Worm (Caenorhabditis elegans) whole organism, L1 larva: ENCODE data around the gene stdh-3.

ENCODE experiments used
- C04F5.9 ChIP-seq: sonication (generic microtip); optimal IDR thresholded peaks from 2 replicates; lab custom pipeline; 2016; ENCODE audit warnings: missing genetic modification characterization, missing compliant biosample characterization
- ama-1 ChIP-seq: fragments of 150-350 bp; optimal IDR thresholded peaks from 2 replicates; lab custom pipeline; 2014
- skn-1 ChIP-seq: fragments of 150-350 bp; optimal IDR thresholded peaks from 2 replicates; lab custom pipeline; 2014; ENCODE audit warnings: missing biosample characterization, missing genetic modification characterization
- snpc-4 ChIP-seq: fragments of 150-350 bp; optimal IDR thresholded peaks from 2 replicates; lab custom pipeline; 2014; ENCODE audit warnings: missing biosample characterization, missing genetic modification characterization

DNA sequence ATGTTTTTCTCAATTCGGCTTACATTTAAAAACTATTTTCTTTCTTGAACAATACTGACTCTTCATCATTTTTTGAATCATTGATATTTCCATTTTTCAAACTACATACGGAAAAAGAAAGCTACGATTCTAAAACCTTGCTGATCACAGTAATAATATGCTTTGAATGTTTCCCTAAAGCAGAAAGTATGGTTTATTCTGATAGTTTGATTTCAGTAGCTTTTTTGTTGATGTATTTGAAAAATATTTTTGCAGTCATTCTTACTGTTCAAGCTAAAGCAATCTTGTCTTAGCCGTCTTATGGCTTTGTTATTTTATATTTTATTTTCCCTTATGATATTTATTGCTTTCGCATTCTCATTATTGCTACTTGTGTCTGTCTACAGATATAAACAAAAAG lies 25.1 kb downstream of the stdh-3 start, which contains the start of gene srxa-13:
- TF ChIP-seq C04F5.9 (tag; lab: Kevin White, UChicago) (no peak), snpc-4 (tag; lab: Kevin White, UChicago) (no peak), skn-1 (tag; lab: Kevin White, UChicago) (no peak), ama-1 (lab: Kevin White, UChicago) (no peak)
